Fruit fly (Drosophila melanogaster): ENCODE data around the gene CG13794.

CG13794 gene

dm6 chr2L:7754539-7754938 lies 31.9 kb upstream of the CG13794 start:
- TF ChIP-seq nau (GFP tag; optimal IDR thresholded peaks at IDR 0.05) (no peak), slbo (GFP tag; IDR thresholded peaks at IDR 0.05) (no peak), Dad (GFP tag; optimal IDR thresholded peaks at IDR 0.05) (no peak), Drgx (GFP tag; IDR thresholded peaks at IDR 0.05) (peak; percentile 68), prd (optimal IDR thresholded peaks at IDR 0.05) (no peak), prd (GFP tag; IDR thresholded peaks at IDR 0.05) (0 out of 3 replicates have a peak, but pooled peaks have one; percentile 13), p53 (GFP tag; optimal IDR thresholded peaks at IDR 0.05) (no peak), sens (GFP tag) (peak; percentile 46), gt (GFP tag; IDR thresholded peaks at IDR 0.05) (no peak), row (GFP tag; IDR thresholded peaks at IDR 0.05) (0 out of 3 replicates have a peak, but pooled peaks have one; percentile 14)

dm6 chr2L:7753874-7754273 lies 31.3 kb upstream of the CG13794 start, which contains the start of gene CG46025:
CG46025 (plus strand) TSS chr2L:7754174.
- TF ChIP-seq CG18619 (GFP tag; optimal IDR thresholded peaks at IDR 0.05) = no peak
- no peak for TF ChIP-seq CoRest (tag; optimal IDR thresholded peaks at IDR 0.05)
- no peak for TF ChIP-seq CG31365 (tag; optimal IDR thresholded peaks at IDR 0.05)
- no peak for TF ChIP-seq Stat92E (GFP tag; optimal IDR thresholded peaks at IDR 0.05)

- no peak for TF ChIP-seq ranshi (GFP tag; IDR thresholded peaks at IDR 0.05)
- no peak for TF ChIP-seq CG2199 (GFP tag; IDR thresholded peaks at IDR 0.05)
- no peak for TF ChIP-seq CG30403 (GFP tag; optimal IDR thresholded peaks at IDR 0.05)
- TF ChIP-seq p53 (GFP tag; optimal IDR thresholded peaks at IDR 0.05) = no peak
- TF ChIP-seq pum (GFP tag; optimal IDR thresholded peaks at IDR 0.05) = no peak
- no peak for TF ChIP-seq CG7839 (tag; optimal IDR thresholded peaks at IDR 0.05)
- TF ChIP-seq CG4820 (GFP tag; optimal IDR thresholded peaks at IDR 0.05) = no peak
- no peak for TF ChIP-seq disco-r (GFP tag; optimal IDR thresholded peaks at IDR 0.05)
- TF ChIP-seq Ravus (GFP tag; IDR thresholded peaks at IDR 0.05) = no peak
- TF ChIP-seq CG2678 (tag; optimal IDR thresholded peaks at IDR 0.05) = no peak
- no peak for TF ChIP-seq seq (GFP tag; IDR thresholded peaks at IDR 0.05)
- TF ChIP-seq Taf1 (GFP tag; IDR thresholded peaks at IDR 0.05) = no peak
- TF ChIP-seq CG18011 (GFP tag; optimal IDR thresholded peaks at IDR 0.05) = no peak
- no peak for TF ChIP-seq CG17328 (GFP tag; IDR thresholded peaks at IDR 0.05)
- TF ChIP-seq pan (optimal IDR thresholded peaks at IDR 0.05) = no peak
- no peak for TF ChIP-seq pan (GFP tag; optimal IDR thresholded peaks at IDR 0.05 in 1 of 2, IDR thresholded peaks at IDR 0.05 in 1 of 2)
- TF ChIP-seq ci (GFP tag; IDR thresholded peaks at IDR 0.05) = no peak
- no peak for TF ChIP-seq luna (GFP tag; optimal IDR thresholded peaks at IDR 0.05)
Measured at dm6 chr2L:7753086-7753485, 30.5 kb upstream of the CG13794 start, which contains the start of gene CG7203. CG7203 (minus strand) TSS chr2L:7753186.

- no peak for TF ChIP-seq H15 (GFP tag; IDR thresholded peaks at IDR 0.05)
- no peak for TF ChIP-seq cad (GFP tag; optimal IDR thresholded peaks at IDR 0.05)
- no peak for TF ChIP-seq repo (GFP tag; optimal IDR thresholded peaks at IDR 0.05)
- TF ChIP-seq Vsx1 (GFP tag; optimal IDR thresholded peaks at IDR 0.05) = no peak
- TF ChIP-seq CG11247 (GFP tag; IDR thresholded peaks at IDR 0.05) = 0 out of 2 replicates have a peak, but pooled peaks have one; percentile 16
- TF ChIP-seq Bdp1 (GFP tag; optimal IDR thresholded peaks at IDR 0.05) = no peak
- TF ChIP-seq CG11456 (GFP tag; IDR thresholded peaks at IDR 0.05) = 0 out of 3 replicates have a peak, but pooled peaks have one; percentile 6
- no peak for TF ChIP-seq CrebB (tag; optimal IDR thresholded peaks at IDR 0.05)
- TF ChIP-seq crol (GFP tag; IDR thresholded peaks at IDR 0.05) = 0 out of 2 replicates have a peak, but pooled peaks have one; percentile 23
- peak; percentile 35; the same call in 1 of the 3 replicates for TF ChIP-seq CG6175 (GFP tag; IDR thresholded peaks at IDR 0.05)
- TF ChIP-seq CG5245 (GFP tag; optimal IDR thresholded peaks at IDR 0.05) = no peak
- no peak for TF ChIP-seq CG31441 (GFP tag; IDR thresholded peaks at IDR 0.05)
Measured at dm6 chr2L:7750631-7751161, 28.1 kb upstream of the CG13794 start.

Data from whole organism, embryonic.